Worm (Caenorhabditis elegans) whole organism, mixed stage, embryonic: ENCODE data around the gene srxa-9.

Experiments
- M03D4.4 ChIP-seq: sonication (generic microtip); optimal IDR thresholded peaks from 2 replicates; lab custom pipeline; 2017; ENCODE audit warnings: mild to moderate bottlenecking, missing genetic modification characterization, missing compliant biosample characterization
- elt-3 ChIP-seq: fragments of 150-350 bp; optimal IDR thresholded peaks from 2 replicates; lab custom pipeline; 2014; ENCODE audit warnings: missing biosample characterization, missing genetic modification characterization
- lin-13 ChIP-seq: fragments of 150-350 bp; optimal IDR thresholded peaks from 2 replicates; lab custom pipeline; 2014; ENCODE audit warnings: missing biosample characterization, missing genetic modification characterization
- nhr-12 ChIP-seq: fragments of 150-350 bp; optimal IDR thresholded peaks from 2 replicates; lab custom pipeline; 2014; ENCODE audit warnings: missing biosample characterization, missing genetic modification characterization
- nhr-237 ChIP-seq: fragments of 150-350 bp; optimal IDR thresholded peaks from 2 replicates; lab custom pipeline; 2014; ENCODE audit warnings: missing biosample characterization, missing genetic modification characterization
- pha-4 ChIP-seq: fragments of 150-350 bp; optimal IDR thresholded peaks from 2 replicates; lab custom pipeline; 2018; ENCODE audit warnings: missing biosample characterization, missing genetic modification reagents, missing genetic modification characterization
- snpc-4 ChIP-seq: fragments of 150-350 bp; optimal IDR thresholded peaks from 2 replicates; lab custom pipeline; 2014; ENCODE audit warnings: missing biosample characterization, missing genetic modification characterization
- sptf-1 ChIP-seq: sonication (generic microtip); optimal IDR thresholded peaks from 2 replicates; lab custom pipeline; 2017; ENCODE audit warnings: mild to moderate bottlenecking, missing genetic modification characterization, moderate library complexity, missing compliant biosample characterization
- unc-39 ChIP-seq: fragments of 150-350 bp; optimal IDR thresholded peaks from 2 replicates; lab custom pipeline; 2014; ENCODE audit warnings: missing biosample characterization, missing genetic modification characterization

- TF ChIP-seq unc-39 (tag; lab: Kevin White, UChicago) = no peak
- no peak for TF ChIP-seq lin-13 (tag; lab: Kevin White, UChicago)
- TF ChIP-seq snpc-4 (tag; lab: Kevin White, UChicago) = no peak
- TF ChIP-seq nhr-237 (tag; lab: Kevin White, UChicago) = no peak
- no peak for TF ChIP-seq M03D4.4 (tag; lab: Kevin White, UChicago)
- no peak for TF ChIP-seq pha-4 (tag; lab: Kevin White, UChicago)
- TF ChIP-seq elt-3 (tag; lab: Kevin White, UChicago) = no peak
- no peak for TF ChIP-seq nhr-12
- TF ChIP-seq sptf-1 (tag; lab: Kevin White, UChicago) = no peak
These were observed 25.5 kb upstream of the srxa-9 start, which contains the start of gene ZK662.5 for ce11 chrX:15721346-15721745.
